Fruit fly (Drosophila melanogaster): Measurements from ENCODE around the gene Antdh.

Gene Antdh

DNA sequence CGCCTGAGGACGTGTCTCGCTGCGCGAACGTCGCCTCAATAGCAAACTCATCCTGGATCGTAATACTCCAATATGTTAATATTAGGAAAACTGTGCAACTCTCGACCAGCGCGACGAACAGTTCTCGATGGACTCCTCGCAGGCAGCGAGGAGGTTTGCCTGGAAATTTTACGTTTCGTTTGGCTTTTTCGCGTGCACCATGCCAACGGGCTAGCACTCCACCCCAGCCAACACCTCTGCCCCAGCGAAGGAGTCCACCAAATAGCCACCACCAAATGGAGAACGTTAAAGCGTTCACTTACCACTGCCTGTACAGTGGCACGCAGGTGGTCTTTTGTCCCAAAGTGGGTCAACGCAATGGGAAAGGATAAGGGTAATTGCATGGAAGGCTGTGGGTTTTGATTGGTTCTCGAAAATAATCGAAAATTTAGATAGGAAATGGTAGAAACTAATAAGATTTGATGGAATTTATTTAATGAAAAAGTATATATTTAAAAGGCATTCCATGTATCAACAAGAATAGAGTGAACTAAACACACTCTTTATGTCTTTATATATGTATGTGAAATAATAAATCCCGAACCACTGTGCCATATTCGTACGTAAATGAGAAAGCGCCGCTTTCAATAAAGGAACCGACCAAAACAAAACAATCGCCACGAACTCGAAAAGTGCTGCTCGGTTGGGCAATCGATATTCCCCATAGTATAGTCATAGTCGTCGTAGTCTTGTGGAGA, 9.0 kb downstream of the Antdh start, which contains the start of gene CG32668:
Gene CG32668 (minus strand): TSS at position 51 of the 737 bp plus-strand sequence.
- TF ChIP-seq CG13204 (GFP tag; optimal IDR thresholded peaks at IDR 0.05) (no peak), CG8159 (tag; optimal IDR thresholded peaks at IDR 0.05) (peak; percentile 7)

DNA sequence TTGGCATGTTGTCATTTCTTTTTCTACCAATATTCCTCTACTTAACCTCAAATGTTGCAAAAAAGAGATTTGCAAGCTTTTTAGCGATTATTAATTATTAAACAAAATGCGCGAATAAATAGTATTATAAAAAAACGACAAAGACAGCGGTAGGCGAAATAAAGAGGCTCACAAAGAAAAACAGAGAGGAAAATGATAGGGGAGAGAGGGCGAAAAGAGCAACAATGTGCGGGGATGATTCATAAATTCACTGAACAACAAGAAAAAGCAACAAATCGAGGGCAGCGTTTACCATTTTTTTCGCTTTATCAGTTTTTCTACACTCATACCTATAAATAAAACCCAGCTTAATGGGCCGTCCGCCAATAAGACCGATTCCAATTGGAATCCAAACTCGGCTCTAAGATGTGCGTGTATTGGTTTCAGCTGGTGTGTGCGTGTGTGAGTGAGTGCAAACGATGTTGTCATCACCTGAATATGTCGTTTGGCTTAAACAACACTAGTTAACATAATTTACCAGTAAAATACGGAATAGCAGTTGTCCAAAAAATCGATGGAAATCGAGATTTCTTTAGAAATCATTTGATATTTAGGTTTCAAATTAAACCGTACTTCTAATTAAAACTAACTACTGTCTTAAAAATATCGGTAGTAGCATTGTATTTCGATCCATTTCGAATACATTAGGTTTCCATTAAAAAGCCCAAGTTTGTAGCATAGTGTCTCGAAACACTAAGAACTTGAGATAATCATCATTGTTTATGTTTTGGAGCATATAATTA, 12.9 kb downstream of the Antdh start:
- no peak for TF ChIP-seq gl (tag; optimal IDR thresholded peaks at IDR 0.05)
- TF ChIP-seq CG8159 (tag; optimal IDR thresholded peaks at IDR 0.05), result peak; percentile 37
- peak; percentile 13 for TF ChIP-seq Pif1A (GFP tag; optimal IDR thresholded peaks at IDR 0.05)
- TF ChIP-seq CG17806 (tag; optimal IDR thresholded peaks at IDR 0.05), result no peak
- peak; percentile 4 for TF ChIP-seq CG15710 (tag; optimal IDR thresholded peaks at IDR 0.05)
- TF ChIP-seq CG8301 (tag; optimal IDR thresholded peaks at IDR 0.05), result no peak
- TF ChIP-seq CG32121 (GFP tag; IDR thresholded peaks at IDR 0.05), result no peak
- TF ChIP-seq D1 (tag; optimal IDR thresholded peaks at IDR 0.05), result no peak
- TF ChIP-seq CG34367 (tag; optimal IDR thresholded peaks at IDR 0.05), result peak; percentile 6
- peak; percentile 17 for TF ChIP-seq CG9948 (tag; optimal IDR thresholded peaks at IDR 0.05)
- no peak for TF ChIP-seq CG10348 (GFP tag; IDR thresholded peaks at IDR 0.05)

DNA sequence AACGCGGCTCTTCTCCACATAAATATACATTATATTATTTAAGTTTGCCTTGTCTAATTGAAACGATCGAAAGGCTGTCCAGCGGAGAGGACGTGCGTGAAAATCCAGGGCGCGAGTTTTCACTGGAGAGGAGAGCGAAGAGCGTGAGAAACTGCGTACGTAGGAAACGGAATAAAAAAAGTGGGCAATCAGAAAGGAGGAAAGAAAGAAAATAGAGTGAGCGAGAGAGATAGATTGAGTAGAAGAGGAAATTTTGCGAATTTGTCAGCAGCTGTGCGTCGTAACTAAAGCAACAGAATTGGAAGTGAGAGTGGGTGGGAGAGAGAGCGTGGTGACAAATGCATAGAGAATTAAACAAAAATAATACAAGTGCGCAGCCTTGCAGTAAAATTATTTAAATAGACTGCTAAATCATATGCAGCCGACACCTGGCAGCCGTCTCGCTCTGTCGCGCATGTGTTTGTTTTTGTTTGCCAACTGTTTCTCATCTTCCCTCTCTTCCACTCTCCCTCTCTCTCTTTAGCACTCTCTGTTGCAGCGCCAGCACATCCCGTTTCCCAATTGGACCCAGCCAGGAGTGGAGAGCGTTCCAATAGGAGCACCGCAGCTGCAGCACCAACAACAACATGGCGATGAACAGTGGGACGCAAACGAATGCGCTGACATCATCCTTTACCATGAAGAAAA, 14.2 kb downstream of the Antdh start:
- TF ChIP-seq CG15710 (tag; optimal IDR thresholded peaks at IDR 0.05) (no peak), CG8159 (tag; optimal IDR thresholded peaks at IDR 0.05) (no peak), Snoo (tag; optimal IDR thresholded peaks at IDR 0.05) (no peak), CG8301 (tag; optimal IDR thresholded peaks at IDR 0.05) (no peak), gl (tag; optimal IDR thresholded peaks at IDR 0.05) (no peak), rn (GFP tag; IDR thresholded peaks at IDR 0.05) (no peak), Pif1A (GFP tag; optimal IDR thresholded peaks at IDR 0.05) (no peak), CG4496 (GFP tag; IDR thresholded peaks at IDR 0.05) (peak; percentile 46; the same call in 1 of the 3 replicates), CG9948 (tag; optimal IDR thresholded peaks at IDR 0.05) (no peak), fd96Ca (GFP tag; IDR thresholded peaks at IDR 0.05) (peak; percentile 25; the same call in 1 of the 3 replicates), CG10348 (GFP tag; IDR thresholded peaks at IDR 0.05) (no peak), Ets98B (GFP tag; IDR thresholded peaks at IDR 0.05) (no peak; the same call in 1 of the 2 replicates), CG34367 (tag; optimal IDR thresholded peaks at IDR 0.05) (no peak), CG13204 (GFP tag; optimal IDR thresholded peaks at IDR 0.05) (peak; percentile 45), EcR (GFP tag; optimal IDR thresholded peaks at IDR 0.05) (no peak), Pif1B (GFP tag; optimal IDR thresholded peaks at IDR 0.05) (peak; percentile 7), D1 (tag; optimal IDR thresholded peaks at IDR 0.05) (no peak), CG14655 (GFP tag; optimal IDR thresholded peaks at IDR 0.05) (peak; percentile 4), CG17806 (tag; optimal IDR thresholded peaks at IDR 0.05) (no peak), CG32121 (GFP tag; IDR thresholded peaks at IDR 0.05) (no peak), CG12605 (GFP tag; IDR thresholded peaks at IDR 0.05) (0 out of 2 replicates have a peak, but pooled peaks have one; percentile 11)

DNA sequence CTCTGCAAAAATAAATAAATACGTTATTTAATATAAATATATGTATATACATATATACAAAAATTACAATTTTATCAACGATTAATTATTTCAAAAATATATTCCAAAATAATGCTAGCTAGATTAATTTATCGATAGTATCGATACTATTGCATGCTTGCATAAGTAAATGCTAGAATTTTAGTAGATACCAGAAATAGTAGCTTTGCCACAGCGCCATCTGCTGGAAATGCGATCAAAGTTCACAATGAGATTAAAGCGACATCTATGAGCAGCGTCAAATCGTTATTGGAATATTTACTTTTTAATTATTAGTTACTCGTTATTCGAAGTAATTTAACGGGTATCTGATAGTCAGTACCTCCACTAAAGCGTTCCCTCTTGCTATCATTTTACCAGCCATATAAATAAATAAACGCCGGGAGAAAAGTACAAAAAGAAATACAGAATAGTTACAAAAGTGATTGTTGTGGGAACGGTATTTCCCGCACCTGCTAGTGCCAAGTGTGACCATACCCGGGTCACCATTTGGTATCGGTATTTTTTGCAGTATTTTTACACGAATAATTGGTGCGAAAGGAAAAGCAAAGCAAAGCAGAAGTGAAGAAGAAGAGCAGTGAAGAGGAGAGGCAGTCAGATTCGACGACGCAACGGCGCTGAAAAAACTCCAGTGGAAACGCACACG, 14.9 kb downstream of the Antdh start, which contains the start of the genes rtv and Dlic:
Gene rtv (minus strand): TSS at position 165 of the 685 bp plus-strand sequence.
Gene Dlic (plus strand): TSS at position 596 of the 685 bp plus-strand sequence.
- TF ChIP-seq CG9948 (tag; optimal IDR thresholded peaks at IDR 0.05) (no peak), CG8301 (tag; optimal IDR thresholded peaks at IDR 0.05) (no peak), CG4496 (GFP tag; IDR thresholded peaks at IDR 0.05) (no peak), CG13204 (GFP tag; optimal IDR thresholded peaks at IDR 0.05) (no peak), CG12605 (GFP tag; IDR thresholded peaks at IDR 0.05) (no peak), CG14655 (GFP tag; optimal IDR thresholded peaks at IDR 0.05) (no peak), CG17806 (tag; optimal IDR thresholded peaks at IDR 0.05) (no peak), Ets98B (GFP tag; IDR thresholded peaks at IDR 0.05) (no peak), Pif1A (GFP tag; optimal IDR thresholded peaks at IDR 0.05) (no peak), rn (GFP tag; IDR thresholded peaks at IDR 0.05) (no peak), gl (tag; optimal IDR thresholded peaks at IDR 0.05) (no peak), CG34367 (tag; optimal IDR thresholded peaks at IDR 0.05) (no peak), CG32121 (GFP tag; IDR thresholded peaks at IDR 0.05) (no peak), Pif1B (GFP tag; optimal IDR thresholded peaks at IDR 0.05) (no peak), fd96Ca (GFP tag; IDR thresholded peaks at IDR 0.05) (no peak)

DNA sequence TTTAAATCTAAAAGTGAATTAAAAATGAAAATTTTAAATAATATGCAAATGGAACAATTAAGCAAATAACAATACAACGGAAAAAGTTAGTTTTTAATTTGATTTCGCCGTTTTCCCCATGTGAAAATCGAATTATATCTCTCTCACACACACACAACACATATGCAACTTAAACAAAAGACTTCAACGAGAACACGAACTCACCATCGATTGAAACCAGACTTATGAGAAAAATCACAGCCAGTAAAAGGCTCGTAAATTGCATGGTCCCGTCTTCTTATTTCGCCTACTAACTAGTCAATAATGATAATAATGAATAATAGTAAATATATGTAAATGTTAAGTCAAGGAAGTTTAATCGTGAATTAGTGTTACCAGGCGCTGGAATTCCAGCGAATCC, 15.4 kb downstream of the Antdh start:
- peak; percentile 16 for TF ChIP-seq EcR (GFP tag; optimal IDR thresholded peaks at IDR 0.05)
- no peak for TF ChIP-seq Pif1B (GFP tag; optimal IDR thresholded peaks at IDR 0.05)

Measured in whole organism, pupa.